Worm (Caenorhabditis elegans): Measurements from ENCODE around the gene cdr-2.
A peak's percentile ranks its signal among the peaks of the same experiment; 100 is the strongest.

cdr-2 gene

DNA sequence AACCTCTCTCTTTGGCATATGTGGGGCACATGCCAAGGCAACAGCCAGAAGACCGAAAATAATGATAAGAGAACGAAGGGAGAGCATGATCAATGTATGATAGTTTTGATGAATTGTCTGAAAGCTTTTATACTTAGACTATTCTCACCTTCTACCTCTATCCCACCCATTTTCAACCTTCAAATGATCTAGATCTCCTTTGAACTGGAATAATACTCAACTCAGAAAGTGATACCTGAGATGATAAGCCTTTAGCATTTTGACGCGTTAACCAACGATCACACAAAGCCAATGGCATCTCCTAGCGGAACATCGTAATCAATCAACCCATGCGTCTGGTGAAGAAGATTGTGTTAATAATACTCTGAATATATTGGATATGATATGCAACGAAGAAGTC, 11.0 kb downstream of the cdr-2 start, which contains the start of gene K01D12.9:
Gene K01D12.9, minus strand, starts transcription at position 101 of the 400 bp plus-strand sequence.
- peak; percentile 2 for TF ChIP-seq nhr-48 (tag; optimal IDR thresholded peaks at IDR 0.05)
- no peak for TF ChIP-seq spr-1 (tag; optimal IDR thresholded peaks at IDR 0.05)

DNA sequence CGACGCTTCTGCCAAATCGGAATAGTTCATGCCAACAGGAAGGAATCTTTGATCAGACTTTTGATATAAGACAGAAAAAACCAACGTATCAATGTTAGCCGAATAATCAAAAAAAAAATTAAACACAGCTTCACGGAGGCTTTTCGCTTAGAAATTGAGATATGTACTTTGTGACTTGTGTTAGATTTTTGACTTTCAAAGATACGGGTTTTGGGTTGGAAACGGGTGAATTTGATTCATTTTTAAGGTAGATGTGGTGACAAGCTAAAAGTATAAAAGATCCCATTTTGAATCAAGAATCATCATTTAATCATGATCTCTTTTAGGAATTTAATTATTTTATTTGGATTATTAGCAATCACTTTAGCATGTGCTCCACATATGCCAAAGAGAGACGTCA, 13.2 kb downstream of the cdr-2 start, which contains the start of gene K01D12.8:
Gene K01D12.8, plus strand, starts transcription at position 301 of the 400 bp plus-strand sequence.
- no peak for TF ChIP-seq nhr-6 (tag; optimal IDR thresholded peaks at IDR 0.05)
- TF ChIP-seq nhr-76 (tag; optimal IDR thresholded peaks at IDR 0.05), result no peak
- peak in 1 of 2 experiments; percentile 32 for TF ChIP-seq unc-62 (GFP tag; optimal IDR thresholded peaks at IDR 0.05 in 1 of 2)
- TF ChIP-seq unc-62 (tag; optimal IDR thresholded peaks at IDR 0.05), result no peak
- TF ChIP-seq mep-1 (tag; optimal IDR thresholded peaks at IDR 0.05), result no peak

DNA sequence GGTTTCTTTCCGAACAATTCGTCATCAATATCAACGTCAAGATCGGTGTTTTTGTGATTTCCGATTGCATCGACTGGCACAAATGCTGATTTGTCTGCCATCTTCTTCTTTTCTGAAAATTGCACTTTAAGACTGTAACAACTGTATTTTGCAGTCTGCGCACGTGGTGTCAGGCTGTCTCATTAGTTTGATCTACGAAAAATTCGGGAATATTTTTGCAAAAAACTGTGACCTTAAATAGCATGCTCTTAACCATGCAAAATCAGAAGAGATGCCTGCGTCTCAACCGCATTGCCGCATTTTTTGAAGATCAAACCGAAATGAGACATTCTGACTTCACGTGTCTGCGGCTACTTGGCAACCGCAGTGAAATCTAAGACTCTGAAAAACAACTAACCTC, 14.1 kb downstream of the cdr-2 start, which contains the start of gene K01D12.7:
Gene K01D12.7, minus strand, starts transcription at position 101 of the 400 bp plus-strand sequence.
- TF ChIP-seq ctbp-1 (GFP tag; IDR thresholded peaks at IDR 0.05) (no peak), dmd-6 (GFP tag; IDR thresholded peaks at IDR 0.05) (no peak), snpc-1.2 (GFP tag; IDR thresholded peaks at IDR 0.05) (no peak)

DNA sequence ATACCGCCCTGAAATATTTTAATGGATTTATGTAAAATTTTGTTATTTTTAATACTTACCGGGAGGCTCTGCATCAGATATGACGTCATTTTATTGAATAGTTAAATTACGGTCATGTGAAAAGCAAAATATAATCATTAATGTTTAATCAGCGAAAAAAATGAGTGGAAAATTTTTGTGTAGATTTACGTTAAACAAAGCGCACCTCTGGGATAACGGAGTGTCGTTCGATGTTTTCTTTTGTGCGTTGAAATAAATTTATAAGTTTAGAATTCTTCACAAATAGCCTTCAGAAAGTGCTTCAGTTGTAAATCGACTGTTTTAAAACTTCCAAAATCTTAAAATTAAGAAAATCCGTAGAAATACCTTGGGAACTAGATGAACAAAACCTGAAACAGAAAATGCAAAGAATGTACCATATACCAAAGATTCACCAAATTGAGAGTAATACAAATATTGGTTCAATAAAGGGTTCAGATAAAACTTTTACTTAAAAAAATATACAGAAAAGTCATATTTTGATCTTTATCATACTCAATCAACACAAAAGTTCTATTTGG, 14.8 kb downstream of the cdr-2 start, which contains the start of the genes K01D12.20 and miga-1:
Gene K01D12.20, minus strand, starts transcription at position 138 of the 560 bp plus-strand sequence.
Gene miga-1, minus strand, starts transcription at position 183 of the 560 bp plus-strand sequence.
- TF ChIP-seq zip-11 (GFP tag; IDR thresholded peaks at IDR 0.05) (no peak), hlh-30 (tag; optimal IDR thresholded peaks at IDR 0.05; ENCODE audit: insufficient read depth) (peak; percentile 42), nhr-6 (tag; optimal IDR thresholded peaks at IDR 0.05) (peak; percentile 92), daf-16 (GFP tag; optimal IDR thresholded peaks at IDR 0.05) (no peak), daf-16 (tag; optimal IDR thresholded peaks at IDR 0.05) (peak; percentile 38), T20F7.1 (GFP tag; optimal IDR thresholded peaks at IDR 0.05) (peak; percentile 97), rbr-2 (tag; optimal IDR thresholded peaks at IDR 0.05) (peak; percentile 4), lin-1 (GFP tag; IDR thresholded peaks at IDR 0.05) (no peak), R02D3.7 (tag; optimal IDR thresholded peaks at IDR 0.05) (peak; percentile 78), cey-2 (tag; optimal IDR thresholded peaks at IDR 0.05; ENCODE audit: borderline replicate concordance, insufficient read depth) (no peak), snpc-1.2 (GFP tag; IDR thresholded peaks at IDR 0.05) (no peak), Y48G9A.11 (GFP tag; IDR thresholded peaks at IDR 0.05) (peak; percentile 97), aha-1 (tag) (peak; percentile 69)

DNA sequence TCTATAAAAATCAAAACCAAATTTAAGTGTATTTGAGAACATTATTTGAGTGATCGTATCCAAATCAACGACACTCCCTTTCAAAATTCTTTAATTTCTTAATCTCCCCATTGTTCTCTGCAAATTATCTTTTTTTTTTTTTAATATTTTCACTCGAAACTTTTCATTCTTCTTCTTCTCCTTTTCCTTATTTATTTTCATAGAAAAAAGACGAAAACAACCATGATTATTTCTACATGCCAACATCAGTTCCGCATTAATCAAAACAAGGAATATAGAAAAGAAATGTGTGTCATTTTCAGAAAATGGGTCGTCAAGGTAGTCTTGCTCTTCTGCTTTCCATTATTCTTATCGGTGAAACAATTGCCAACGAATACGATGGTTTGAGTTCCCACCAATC, 18.0 kb downstream of the cdr-2 start, which contains the start of gene K01D12.5:
Gene K01D12.5, plus strand, starts transcription at position 301 of the 400 bp plus-strand sequence.
- TF ChIP-seq Y105C5A.15 (GFP tag; IDR thresholded peaks at IDR 0.05), result no peak
- TF ChIP-seq nhr-25 (tag; optimal IDR thresholded peaks at IDR 0.05; ENCODE audit: borderline replicate concordance, insufficient read depth), result no peak
- no peak for TF ChIP-seq skn-1 (tag; optimal IDR thresholded peaks at IDR 0.05)
- TF ChIP-seq mep-1 (tag; optimal IDR thresholded peaks at IDR 0.05), result no peak
- no peak for TF ChIP-seq ZK546.5 (tag; optimal IDR thresholded peaks at IDR 0.05)
- no peak for TF ChIP-seq daf-19 (GFP tag; conservative IDR thresholded peaks at IDR 0.05)
- no peak for TF ChIP-seq nhr-11 (tag; optimal IDR thresholded peaks at IDR 0.05)
- no peak for TF ChIP-seq F26F4.8 (GFP tag; conservative IDR thresholded peaks at IDR 0.05)
- no peak for TF ChIP-seq zip-11 (GFP tag; IDR thresholded peaks at IDR 0.05)
- no peak for TF ChIP-seq ztf-11 (tag; optimal IDR thresholded peaks at IDR 0.05)
- no peak for TF ChIP-seq F37D6.2 (tag; optimal IDR thresholded peaks at IDR 0.05)
- no peak for TF ChIP-seq F44E2.7 (GFP tag; IDR thresholded peaks at IDR 0.05)
- no peak for TF ChIP-seq mdt-29 (GFP tag; IDR thresholded peaks at IDR 0.05)
- no peak for TF ChIP-seq nhr-111 (GFP tag; optimal IDR thresholded peaks at IDR 0.05)
- TF ChIP-seq duxl-1 (tag; optimal IDR thresholded peaks at IDR 0.05; ENCODE audit: poor library complexity), result no peak

All from whole organism, L4 larva.